Comparison of ENCODE assay signal across 2 fruit fly cellular contexts in the genomic region with DNA sequence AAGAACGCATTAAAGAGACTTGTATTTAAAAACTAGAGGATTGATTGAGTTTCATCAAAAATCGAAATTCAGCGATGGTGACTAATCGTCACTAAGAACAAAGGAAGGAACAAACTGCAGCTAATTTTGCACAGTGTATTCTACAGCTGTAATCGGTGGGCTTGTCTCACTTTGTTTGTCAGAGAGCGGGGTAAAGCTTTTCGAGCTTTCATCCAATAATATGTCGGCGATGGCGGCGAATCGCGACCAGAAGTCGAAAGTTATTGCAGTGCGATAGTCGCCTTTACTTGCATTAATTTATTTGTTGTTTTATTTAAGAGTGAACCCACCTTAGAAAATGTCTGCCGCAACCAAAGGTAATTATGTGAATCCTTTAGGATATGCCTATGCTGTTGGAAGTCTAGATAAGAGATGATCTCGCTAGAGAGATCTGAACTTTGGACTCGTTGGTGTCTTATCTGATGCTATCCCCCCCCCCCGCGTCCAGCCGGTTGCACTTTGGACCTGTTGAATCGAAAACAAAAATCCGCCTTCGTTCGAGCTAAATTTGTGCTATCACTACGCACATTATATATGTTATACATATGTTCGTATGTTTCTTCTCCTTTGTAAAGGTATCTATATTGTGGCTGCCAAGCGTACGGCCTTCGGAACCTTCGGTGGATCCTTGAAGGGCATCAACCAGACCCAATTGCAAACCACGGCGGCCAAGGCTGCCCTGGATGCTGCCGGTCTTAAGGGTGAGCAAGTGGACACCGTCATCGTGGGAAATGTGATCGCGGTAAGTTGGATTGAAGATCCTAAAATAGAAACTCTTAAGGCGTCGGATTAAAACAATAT.
TF ChIP-seq lines count a peak whose summit lies in the region.

A gene (plus strand): TSS at position 243 of the 840 bp plus-strand sequence.

TF ChIP-seq in whole organism, embryonic, 481 proteins besides CTCF, POLR2A, EP300 and RAD21 (continued from another document and continues in another):
- peak; percentile 39 for TF ChIP-seq CG9727 (GFP tag; optimal IDR thresholded peaks at IDR 0.05; lab: Kevin White, UChicago)
- no peak for TF ChIP-seq CG4820 (GFP tag; optimal IDR thresholded peaks at IDR 0.05; lab: Kevin White, UChicago)
- TF ChIP-seq CG5180 (GFP tag; optimal IDR thresholded peaks at IDR 0.05; lab: Kevin White, UChicago) = peak; percentile 29
- peak; percentile 22 for TF ChIP-seq Asciz (GFP tag; optimal IDR thresholded peaks at IDR 0.05; lab: Kevin White, UChicago)
- TF ChIP-seq CG12299 (tag; optimal IDR thresholded peaks at IDR 0.05; lab: Kevin White, UChicago) = peak; percentile 10
- peak; percentile 56 for TF ChIP-seq jumu (GFP tag; optimal IDR thresholded peaks at IDR 0.05; lab: Kevin White, UChicago)
- 0 out of 2 replicates have a peak, but pooled peaks have one; percentile 23 for TF ChIP-seq CG1024 (GFP tag; IDR thresholded peaks at IDR 0.05; lab: Robert Waterston, UW)
- TF ChIP-seq CG10267 (tag; optimal IDR thresholded peaks at IDR 0.05; lab: Kevin White, UChicago) = peak; percentile 36
- TF ChIP-seq HmgD (GFP tag; optimal IDR thresholded peaks at IDR 0.05; lab: Kevin White, UChicago) = no peak
- TF ChIP-seq MBD-R2 (GFP tag; IDR thresholded peaks at IDR 0.05; lab: Robert Waterston, UW) = peak; percentile 32; the same call in 1 of the 2 replicates
- TF ChIP-seq Hr51 (GFP tag; optimal IDR thresholded peaks at IDR 0.05; lab: Kevin White, UChicago) = peak; percentile 20 to 77
- 0 out of 4 replicates have a peak, but pooled peaks have one; percentile 33 for TF ChIP-seq Dll (GFP tag; IDR thresholded peaks at IDR 0.05; lab: Robert Waterston, UW; ENCODE audit: partially characterized antibody)
- TF ChIP-seq ara (GFP tag; IDR thresholded peaks at IDR 0.05; lab: Robert Waterston, UW) = peak; percentile 35; the same call in 1 of the 2 replicates
- peak; percentile 38 to 68 for TF ChIP-seq dpn (GFP tag; optimal IDR thresholded peaks at IDR 0.05; lab: Kevin White, UChicago)
- peak; percentile 60 for TF ChIP-seq CG6813 (GFP tag; optimal IDR thresholded peaks at IDR 0.05; lab: Kevin White, UChicago)
- TF ChIP-seq Hr3 (GFP tag; optimal IDR thresholded peaks at IDR 0.05; lab: Kevin White, UChicago) = peak; percentile 16
- TF ChIP-seq CG7928 (GFP tag; optimal IDR thresholded peaks at IDR 0.05; lab: Kevin White, UChicago) = no peak
- peak; percentile 41 for TF ChIP-seq fd3F (GFP tag; optimal IDR thresholded peaks at IDR 0.05; lab: Kevin White, UChicago)
- TF ChIP-seq NC2α (GFP tag; optimal IDR thresholded peaks at IDR 0.05; lab: Kevin White, UChicago) = no peak
- TF ChIP-seq org-1 (GFP tag; optimal IDR thresholded peaks at IDR 0.05; lab: Kevin White, UChicago) = peak; percentile 10
- TF ChIP-seq knrl (GFP tag; IDR thresholded peaks at IDR 0.05; lab: Robert Waterston, UW; ENCODE audit: partially characterized antibody) = no peak
- no peak for TF ChIP-seq sr (GFP tag; IDR thresholded peaks at IDR 0.05; lab: Robert Waterston, UW)
- no peak for TF ChIP-seq ro (GFP tag; IDR thresholded peaks at IDR 0.05; lab: Robert Waterston, UW)
- no peak for TF ChIP-seq gsb-n (tag; optimal IDR thresholded peaks at IDR 0.05; lab: Kevin White, UChicago)
- peak; percentile 13 for TF ChIP-seq Bteb2 (GFP tag; optimal IDR thresholded peaks at IDR 0.05; lab: Kevin White, UChicago)
- TF ChIP-seq CG12104 (GFP tag; optimal IDR thresholded peaks at IDR 0.05; lab: Kevin White, UChicago) = peak; percentile 14
- no peak for TF ChIP-seq CG4360 (GFP tag; IDR thresholded peaks at IDR 0.05; lab: Robert Waterston, UW)
- TF ChIP-seq CG12236 (GFP tag; optimal IDR thresholded peaks at IDR 0.05; lab: Kevin White, UChicago) = peak; percentile 17
- 0 out of 2 replicates have a peak, but pooled peaks have one; percentile 6 for TF ChIP-seq Taf1 (GFP tag; IDR thresholded peaks at IDR 0.05; lab: Robert Waterston, UW)
- TF ChIP-seq CG17359 (tag; optimal IDR thresholded peaks at IDR 0.05; lab: Kevin White, UChicago) = peak; percentile 62
- TF ChIP-seq Adf1 (GFP tag; IDR thresholded peaks at IDR 0.05; lab: Robert Waterston, UW) = peak; percentile 38; the same call in 1 of the 2 replicates
- TF ChIP-seq Side (GFP tag; optimal IDR thresholded peaks at IDR 0.05; lab: Kevin White, UChicago) = peak; percentile 30
- TF ChIP-seq Trl (optimal IDR thresholded peaks at IDR 0.05; lab: Kevin White, UChicago) = peak in 1 of 2 experiments; percentile 18
- peak; percentile 59 for TF ChIP-seq Trl (GFP tag; optimal IDR thresholded peaks at IDR 0.05; lab: Kevin White, UChicago)
- TF ChIP-seq unc-4 (GFP tag; IDR thresholded peaks at IDR 0.05; lab: Robert Waterston, UW; ENCODE audit: partially characterized antibody) = no peak
- no peak for TF ChIP-seq CG3726 (GFP tag; IDR thresholded peaks at IDR 0.05; lab: Robert Waterston, UW)
- TF ChIP-seq CG13296 (GFP tag; optimal IDR thresholded peaks at IDR 0.05; lab: Kevin White, UChicago) = peak; percentile 89
- peak; percentile 58 for TF ChIP-seq pho (GFP tag; optimal IDR thresholded peaks at IDR 0.05; lab: Kevin White, UChicago)
- no peak for TF ChIP-seq CG1647 (GFP tag; optimal IDR thresholded peaks at IDR 0.05; lab: Kevin White, UChicago)
- TF ChIP-seq vvl (GFP tag; IDR thresholded peaks at IDR 0.05; lab: Robert Waterston, UW) = peak; percentile 83
- TF ChIP-seq CG2129 (GFP tag; IDR thresholded peaks at IDR 0.05; lab: Robert Waterston, UW; ENCODE audit: partially characterized antibody) = no peak
- TF ChIP-seq NFAT (GFP tag; IDR thresholded peaks at IDR 0.05; lab: Robert Waterston, UW) = peak; percentile 60; the same call in 1 of the 2 replicates
- no peak for TF ChIP-seq CG15696 (tag; optimal IDR thresholded peaks at IDR 0.05; lab: Kevin White, UChicago)
- TF ChIP-seq p53 (GFP tag; optimal IDR thresholded peaks at IDR 0.05; lab: Kevin White, UChicago) = no peak
- TF ChIP-seq CG8924 (tag; optimal IDR thresholded peaks at IDR 0.05; lab: Kevin White, UChicago) = peak; percentile 66
- no peak for TF ChIP-seq yki (optimal IDR thresholded peaks at IDR 0.05; lab: Kevin White, UChicago)
- TF ChIP-seq CG15073 (GFP tag; optimal IDR thresholded peaks at IDR 0.05; lab: Kevin White, UChicago) = no peak
- TF ChIP-seq NC2β (GFP tag; optimal IDR thresholded peaks at IDR 0.05; lab: Kevin White, UChicago) = no peak
- TF ChIP-seq CG34422 (GFP tag; IDR thresholded peaks at IDR 0.05; lab: Robert Waterston, UW) = peak; percentile 55; the same call in 1 of the 3 replicates
- peak; percentile 61 for TF ChIP-seq bab2 (GFP tag; optimal IDR thresholded peaks at IDR 0.05; lab: Kevin White, UChicago)
- peak; percentile 37 for TF ChIP-seq CG7987 (GFP tag; optimal IDR thresholded peaks at IDR 0.05; lab: Kevin White, UChicago)
- peak; percentile 63 for TF ChIP-seq CG15514 (GFP tag; optimal IDR thresholded peaks at IDR 0.05; lab: Kevin White, UChicago)
- TF ChIP-seq da (GFP tag; optimal IDR thresholded peaks at IDR 0.05; lab: Kevin White, UChicago) = no peak
- no peak for TF ChIP-seq nerfin-2 (GFP tag; IDR thresholded peaks at IDR 0.05; lab: Robert Waterston, UW; ENCODE audit: partially characterized antibody)
- peak; percentile 26 for TF ChIP-seq Ets65A (GFP tag; lab: Kevin White, UChicago)
- peak; percentile 74 for TF ChIP-seq CG12769 (tag; optimal IDR thresholded peaks at IDR 0.05; lab: Kevin White, UChicago)
- peak in 1 of 2 experiments; percentile 33 for TF ChIP-seq Hr78 (GFP tag; optimal IDR thresholded peaks at IDR 0.05; lab: Kevin White, UChicago)
- peak; percentile 81 for TF ChIP-seq Rfx (GFP tag; IDR thresholded peaks at IDR 0.05; lab: Robert Waterston, UW)

TF ChIP-seq in whole organism, prepupa, 60 proteins besides CTCF, POLR2A, EP300 and RAD21 (continued from another document):
- TF ChIP-seq net (GFP tag; optimal IDR thresholded peaks at IDR 0.05; lab: Kevin White, UChicago) = peak; percentile 98
- peak; percentile 93 for TF ChIP-seq CG11762 (GFP tag; optimal IDR thresholded peaks at IDR 0.05; lab: Kevin White, UChicago; ENCODE audit: insufficient read depth)
- peak; percentile 96 for TF ChIP-seq fd85E (GFP tag; optimal IDR thresholded peaks at IDR 0.05; lab: Kevin White, UChicago)
- peak; percentile 54 for TF ChIP-seq acj6 (GFP tag; optimal IDR thresholded peaks at IDR 0.05; lab: Kevin White, UChicago)
- peak; percentile 87 for TF ChIP-seq Ets96B (tag; optimal IDR thresholded peaks at IDR 0.05; lab: Kevin White, UChicago)
- TF ChIP-seq pdm3 (GFP tag; optimal IDR thresholded peaks at IDR 0.05; lab: Kevin White, UChicago) = peak; percentile 80
- peak; percentile 100 for TF ChIP-seq ss (GFP tag; optimal IDR thresholded peaks at IDR 0.05; lab: Kevin White, UChicago)
- peak; percentile 61 for TF ChIP-seq fkh (GFP tag; optimal IDR thresholded peaks at IDR 0.05; lab: Kevin White, UChicago)
- TF ChIP-seq salr (GFP tag; optimal IDR thresholded peaks at IDR 0.05; lab: Kevin White, UChicago) = peak; percentile 91 to 93
- peak; percentile 54 for TF ChIP-seq CG31627 (GFP tag; optimal IDR thresholded peaks at IDR 0.05; lab: Kevin White, UChicago)
- TF ChIP-seq cyc (GFP tag; optimal IDR thresholded peaks at IDR 0.05; lab: Kevin White, UChicago) = peak; percentile 57
- peak; percentile 84 for TF ChIP-seq esn (GFP tag; optimal IDR thresholded peaks at IDR 0.05; lab: Kevin White, UChicago)
- TF ChIP-seq Hr4 (GFP tag; optimal IDR thresholded peaks at IDR 0.05; lab: Kevin White, UChicago) = peak; percentile 84
- TF ChIP-seq svp (GFP tag; lab: Kevin White, UChicago) = peak; percentile 99
